Worm (Caenorhabditis elegans) whole organism, L3 larva: ENCODE results near the gene C36B7.6.

Source experiments
- R02D3.7 ChIP-seq: fragments of 150-350 bp; optimal IDR thresholded peaks from 2 replicates; lab custom pipeline; 2014; ENCODE audit warnings: missing biosample characterization, missing genetic modification characterization
- ama-1 ChIP-seq: fragments of 150-350 bp; optimal IDR thresholded peaks from 2 replicates; lab custom pipeline; 2018
- ceh-28 ChIP-seq: fragments of 150-350 bp; optimal IDR thresholded peaks from 2 replicates; lab custom pipeline; 2014; ENCODE audit warnings: missing biosample characterization, missing genetic modification reagents, missing genetic modification characterization
- ceh-82 ChIP-seq: fragments of 150-350 bp; optimal IDR thresholded peaks from 2 replicates; lab custom pipeline; 2014; ENCODE audit warnings: missing biosample characterization, missing genetic modification characterization
- daf-12 ChIP-seq: fragments of 150-350 bp; optimal IDR thresholded peaks from 2 replicates; lab custom pipeline; 2014; ENCODE audit warnings: missing biosample characterization, missing genetic modification reagents, missing genetic modification characterization
- egl-5 ChIP-seq: fragments of 150-350 bp; optimal IDR thresholded peaks from 2 replicates; lab custom pipeline; 2017; ENCODE audit warnings: missing biosample characterization, missing genetic modification reagents, missing genetic modification characterization, inconsistent platforms
- elt-1 ChIP-seq: fragments of 150-350 bp; optimal IDR thresholded peaks from 2 replicates; lab custom pipeline; 2014; ENCODE audit warnings: missing biosample characterization, missing genetic modification characterization
- elt-2 ChIP-seq: sonication (generic microtip); optimal IDR thresholded peaks from 2 replicates; lab custom pipeline; 2016; ENCODE audit warnings: missing genetic modification reagents, mild to moderate bottlenecking, missing genetic modification characterization, missing compliant biosample characterization
- eor-1 ChIP-seq, 2 experiments: fragments of 150-350 bp; optimal IDR thresholded peaks; 2 replicates each; lab custom pipeline; 2014 to 2018; ENCODE audit warnings: missing biosample characterization in 2 of 2, missing genetic modification characterization in 2 of 2
- jun-1 ChIP-seq: fragments of 150-350 bp; optimal IDR thresholded peaks from 2 replicates; lab custom pipeline; 2014; ENCODE audit warnings: missing biosample characterization, missing genetic modification reagents, missing genetic modification characterization
- lin-15B ChIP-seq: fragments of 150-350 bp; optimal IDR thresholded peaks from 2 replicates; lab custom pipeline; 2014; ENCODE audit warnings: missing biosample characterization, missing genetic modification characterization
- lin-39 ChIP-seq: fragments of 150-350 bp; optimal IDR thresholded peaks from 2 replicates; lab custom pipeline; 2018; ENCODE audit warnings: missing biosample characterization, missing genetic modification reagents, missing genetic modification characterization
- lsy-12 ChIP-seq: sonication (generic microtip); optimal IDR thresholded peaks from 2 replicates; lab custom pipeline; 2016; ENCODE audit warnings: mild to moderate bottlenecking, missing genetic modification characterization, missing compliant biosample characterization
- mdl-1 ChIP-seq: fragments of 150-350 bp; optimal IDR thresholded peaks from 2 replicates; lab custom pipeline; 2014; ENCODE audit warnings: missing biosample characterization, missing genetic modification characterization
- mml-1 ChIP-seq: fragments of 150-350 bp; sonication (generic microtip); optimal IDR thresholded peaks from 3 replicates; lab custom pipeline; 2014; ENCODE audit warnings: missing biosample characterization, missing genetic modification characterization
- nfya-1 ChIP-seq: sonication (generic microtip); optimal IDR thresholded peaks from 2 replicates; lab custom pipeline; 2017; ENCODE audit warnings: missing genetic modification characterization, mild to moderate bottlenecking, missing compliant biosample characterization, antibody characterized with exemption, moderate library complexity; ENCODE audit not compliant: insufficient read depth
- nhr-11 ChIP-seq: fragments of 150-350 bp; optimal IDR thresholded peaks from 2 replicates; lab custom pipeline; 2014; ENCODE audit warnings: missing biosample characterization, missing genetic modification characterization
- nhr-12 ChIP-seq: fragments of 150-350 bp; optimal IDR thresholded peaks from 2 replicates; lab custom pipeline; 2014; ENCODE audit warnings: missing biosample characterization, missing genetic modification characterization
- nhr-23 ChIP-seq: fragments of 150-350 bp; optimal IDR thresholded peaks from 2 replicates; lab custom pipeline; 2014; ENCODE audit warnings: missing biosample characterization, missing genetic modification reagents, missing genetic modification characterization
- nhr-25 ChIP-seq: sonication (generic microtip); optimal IDR thresholded peaks from 2 replicates; lab custom pipeline; 2017; ENCODE audit warnings: missing biosample characterization, missing genetic modification characterization
- nhr-28 ChIP-seq: fragments of 150-350 bp; optimal IDR thresholded peaks from 2 replicates; lab custom pipeline; 2014; ENCODE audit warnings: missing biosample characterization, missing genetic modification characterization
- nhr-76 ChIP-seq: fragments of 150-350 bp; sonication (generic microtip); optimal IDR thresholded peaks from 5 replicates; lab custom pipeline; 2014; ENCODE audit warnings: missing biosample characterization, missing genetic modification characterization
- pha-4 ChIP-seq: fragments of 150-350 bp; optimal IDR thresholded peaks from 2 replicates; lab custom pipeline; 2014; ENCODE audit warnings: missing biosample characterization, missing genetic modification reagents, missing genetic modification characterization
- pqm-1 ChIP-seq: fragments of 150-350 bp; optimal IDR thresholded peaks from 2 replicates; lab custom pipeline; 2017; ENCODE audit warnings: missing biosample characterization, missing genetic modification characterization, inconsistent platforms
- sea-2 ChIP-seq: fragments of 150-350 bp; sonication (generic microtip); optimal IDR thresholded peaks from 4 replicates; lab custom pipeline; 2014; ENCODE audit warnings: missing biosample characterization, missing genetic modification reagents, missing genetic modification characterization
- snpc-4 ChIP-seq: fragments of 150-350 bp; optimal IDR thresholded peaks from 2 replicates; lab custom pipeline; 2014; ENCODE audit warnings: missing biosample characterization, missing genetic modification characterization
- tbx-2 ChIP-seq: sonication (generic microtip); optimal IDR thresholded peaks from 2 replicates; lab custom pipeline; 2016; ENCODE audit warnings: mild to moderate bottlenecking, missing genetic modification characterization, missing compliant biosample characterization
- zag-1 ChIP-seq: fragments of 150-350 bp; optimal IDR thresholded peaks from 2 replicates; lab custom pipeline; 2014; ENCODE audit warnings: missing biosample characterization, missing genetic modification characterization
- ztf-11 ChIP-seq: fragments of 150-350 bp; optimal IDR thresholded peaks from 2 replicates; lab custom pipeline; 2014; ENCODE audit warnings: missing biosample characterization, missing genetic modification characterization
- ztf-4 ChIP-seq: fragments of 150-350 bp; optimal IDR thresholded peaks from 2 replicates; lab custom pipeline; 2014; ENCODE audit warnings: missing biosample characterization, missing genetic modification characterization

C36B7.6 gene

DNA sequence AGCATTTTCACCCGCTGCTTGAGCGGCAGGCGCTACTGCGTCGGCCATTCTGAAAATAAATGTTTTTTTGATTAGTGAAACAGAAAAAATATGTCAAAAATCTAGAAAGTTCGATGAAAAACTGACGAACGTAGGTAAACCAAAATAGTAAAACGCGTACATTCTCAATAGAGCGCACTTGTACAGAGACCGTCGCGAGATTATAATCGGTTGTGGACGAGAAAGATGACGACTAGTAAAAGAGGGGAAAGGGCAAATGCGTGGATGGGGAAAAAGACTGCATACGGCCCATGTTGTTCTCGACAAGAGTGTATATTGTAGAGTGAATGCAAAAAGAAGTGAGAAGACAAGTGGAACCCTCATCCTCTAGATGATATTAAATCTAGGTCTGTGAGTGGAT is at the start of gene C36B7.6:
TSS of gene C36B7.6 (minus strand) at position 49 of the 400 bp plus-strand sequence.
- TF ChIP-seq pqm-1 (tag; lab: Kevin White, UChicago) (peak; percentile 30), nhr-23 (peak; percentile 36), nhr-25 (tag; lab: Kevin White, UChicago) (peak; percentile 52), elt-2 (tag; lab: Kevin White, UChicago) (peak; percentile 36), mml-1 (tag; lab: Kevin White, UChicago) (no peak), elt-1 (tag; lab: Kevin White, UChicago) (no peak), ceh-82 (tag; lab: Kevin White, UChicago) (no peak), eor-1 (tag; optimal IDR thresholded peaks at IDR 0.05; lab: Kevin White, UChicago) (no peak), lin-39 (no peak), lin-15B (tag; lab: Kevin White, UChicago) (peak; percentile 49), R02D3.7 (no peak), snpc-4 (tag; lab: Kevin White, UChicago) (peak; percentile 17)

DNA sequence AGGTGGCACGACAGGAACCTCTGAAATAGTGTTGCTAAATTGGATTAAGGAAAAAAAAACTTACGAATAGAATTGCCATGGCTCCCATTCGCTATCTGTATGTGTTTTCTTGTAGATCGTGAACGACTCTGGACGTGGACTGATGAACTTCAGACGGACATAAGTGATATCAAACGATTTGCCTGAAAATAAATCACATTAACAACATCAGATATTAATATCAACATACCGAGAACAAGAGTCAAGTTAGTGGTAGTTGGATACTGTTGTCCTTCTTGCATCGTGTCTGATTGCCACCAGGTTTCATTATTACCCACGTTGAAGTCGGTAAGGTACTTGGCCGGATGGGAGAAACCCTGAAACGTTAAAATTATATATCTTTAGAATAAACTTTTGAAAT is 49.5 kb upstream of the C36B7.6 start:
- TF ChIP-seq ztf-4 (tag; lab: Kevin White, UChicago) (no peak), nhr-11 (tag; lab: Kevin White, UChicago) (no peak), lin-39 (no peak), nhr-12 (tag; lab: Kevin White, UChicago) (no peak), lin-15B (tag; lab: Kevin White, UChicago) (no peak), jun-1 (tag; lab: Kevin White, UChicago) (no peak), ceh-28 (tag; lab: Kevin White, UChicago) (no peak)

DNA sequence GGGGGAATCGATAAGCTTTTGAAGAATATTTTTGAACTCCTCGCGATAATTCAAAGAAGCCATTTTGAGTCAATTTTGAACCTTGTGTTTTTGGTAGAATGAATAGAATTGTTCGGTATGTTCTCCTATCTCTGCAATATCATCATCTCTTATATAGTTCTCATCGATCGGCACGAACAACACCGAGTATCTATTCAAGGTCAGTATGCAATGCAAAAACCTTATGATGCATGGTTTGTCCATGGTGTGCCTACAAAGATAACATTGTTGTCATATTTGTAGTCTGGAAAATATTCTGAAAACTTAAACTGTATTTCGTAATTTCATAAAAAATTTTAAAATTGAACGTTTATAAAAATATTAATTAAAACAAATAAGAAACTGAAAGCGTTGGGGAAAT is 43.4 kb upstream of the C36B7.6 start, which contains the start of gene alh-10:
TSS of gene alh-10 (minus strand) at position 127 of the 400 bp plus-strand sequence.
- TF ChIP-seq zag-1 (tag; lab: Kevin White, UChicago) (no peak), ztf-11 (tag; lab: Kevin White, UChicago) (no peak), nhr-25 (tag; lab: Kevin White, UChicago) (peak; percentile 62), lsy-12 (no peak), pqm-1 (tag; lab: Kevin White, UChicago) (peak; percentile 22)

DNA sequence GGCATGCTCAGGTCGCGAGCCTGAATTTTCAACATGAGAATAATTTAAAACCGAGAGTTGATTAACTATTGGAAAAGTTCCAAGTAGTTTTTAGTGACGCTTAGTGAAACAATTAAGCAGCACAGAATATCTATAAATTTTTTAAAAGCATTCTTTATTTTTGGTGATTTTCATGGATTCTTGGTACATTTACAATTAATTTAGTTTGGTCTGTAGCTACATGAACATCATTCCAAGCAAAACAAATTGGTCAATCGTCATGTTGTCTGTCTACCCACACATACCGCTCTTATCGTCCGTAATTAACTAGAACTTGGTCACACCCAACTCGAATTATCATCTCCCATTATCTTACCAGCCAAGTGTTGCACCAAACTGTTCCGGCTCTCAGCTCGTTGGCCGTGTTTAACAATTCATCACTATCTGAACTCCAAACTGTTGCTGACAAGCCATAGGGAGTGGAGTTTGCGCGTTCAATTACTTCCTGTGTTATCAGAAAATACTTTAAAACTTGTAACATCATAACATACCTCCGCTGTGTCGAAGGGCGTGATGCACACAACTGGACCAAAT is 40.6 kb upstream of the C36B7.6 start:
- no peak for TF ChIP-seq ama-1 (lab: Kevin White, UChicago)
- peak; percentile 16 for TF ChIP-seq elt-2 (tag; lab: Kevin White, UChicago)
- TF ChIP-seq nfya-1 (tag; lab: Kevin White, UChicago), result no peak
- TF ChIP-seq daf-12 (tag; lab: Kevin White, UChicago), result no peak

DNA sequence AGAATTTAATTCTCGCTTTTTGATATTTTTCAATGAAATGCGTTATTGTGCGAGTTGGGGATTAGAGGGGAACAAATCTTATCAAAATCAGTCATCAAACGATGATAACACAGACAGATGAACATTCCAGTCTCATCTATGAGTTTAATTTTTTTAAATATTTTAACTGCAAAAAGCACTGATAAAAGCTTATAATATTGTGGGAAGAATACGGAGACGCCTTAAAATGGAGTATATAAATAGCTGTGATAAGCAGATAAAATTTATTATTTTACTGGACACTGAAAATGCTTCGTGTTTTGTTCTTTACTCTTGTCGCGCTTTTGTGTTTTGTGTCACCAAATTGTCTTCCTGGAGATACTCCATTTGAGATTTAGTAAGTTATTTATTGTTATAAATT is 39.5 kb upstream of the C36B7.6 start, which contains the start of gene clec-86:
TSS of gene clec-86 (plus strand) at position 262 of the 400 bp plus-strand sequence.
- TF ChIP-seq nhr-28, result no peak
- TF ChIP-seq tbx-2 (tag; lab: Kevin White, UChicago), result no peak
- no peak for TF ChIP-seq jun-1 (tag; lab: Kevin White, UChicago)
- peak; percentile 72 for TF ChIP-seq elt-2 (tag; lab: Kevin White, UChicago)
- peak; percentile 89 for TF ChIP-seq pqm-1 (tag; lab: Kevin White, UChicago)
- no peak for TF ChIP-seq snpc-4 (tag; lab: Kevin White, UChicago)

DNA sequence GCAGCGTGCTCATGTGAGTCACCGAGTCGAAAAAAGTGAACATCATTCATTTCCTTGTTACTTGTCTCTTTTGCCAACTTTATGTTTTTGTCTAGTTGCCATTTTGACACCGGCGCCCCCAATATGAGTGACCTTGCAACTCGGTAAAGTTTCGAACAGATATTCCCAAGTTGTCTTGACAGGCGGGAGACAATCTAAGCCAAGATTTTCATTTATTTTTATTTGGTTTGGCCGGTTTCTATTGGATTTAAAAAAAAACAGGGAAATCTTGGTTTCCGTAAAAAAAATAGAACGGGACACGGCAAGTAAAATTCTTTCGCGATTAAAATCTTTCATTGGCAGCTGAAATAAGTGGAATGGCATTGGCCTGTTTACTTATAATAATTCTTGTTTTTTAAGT is 31.1 kb upstream of the C36B7.6 start:
- no peak for TF ChIP-seq ceh-28 (tag; lab: Kevin White, UChicago)
- no peak for TF ChIP-seq ztf-11 (tag; lab: Kevin White, UChicago)
- TF ChIP-seq egl-5 (tag; lab: Kevin White, UChicago), result no peak
- TF ChIP-seq sea-2, result no peak
- TF ChIP-seq, all 47 proteins: peak for 0

DNA sequence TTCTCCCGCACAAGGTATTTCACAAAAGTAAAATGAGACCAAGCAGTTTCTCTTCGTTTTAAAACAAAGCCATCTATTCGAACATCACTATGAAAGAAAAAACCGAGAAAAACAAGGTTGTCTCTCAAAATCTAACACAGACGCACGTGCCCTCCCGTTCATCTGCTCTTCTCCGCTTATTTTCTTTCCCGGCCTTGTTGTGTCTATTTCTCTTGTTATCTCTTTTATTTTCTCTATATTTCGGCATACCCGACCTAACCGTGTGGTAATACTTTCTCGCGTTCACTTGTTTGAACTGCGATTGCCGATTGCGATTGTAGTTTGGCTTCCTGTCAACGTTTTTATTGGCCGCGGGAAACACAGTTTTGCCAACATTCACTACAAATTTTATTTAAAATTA is 29.3 kb upstream of the C36B7.6 start:
- peak; percentile 17 for TF ChIP-seq elt-1 (tag; lab: Kevin White, UChicago)
- peak; percentile 17 for TF ChIP-seq elt-2 (tag; lab: Kevin White, UChicago)
- peak; percentile 36 for TF ChIP-seq mdl-1 (tag; lab: Kevin White, UChicago)
- TF ChIP-seq ztf-4 (tag; lab: Kevin White, UChicago), result no peak
- peak; percentile 34 for TF ChIP-seq nhr-25 (tag; lab: Kevin White, UChicago)
- TF ChIP-seq nhr-76, result no peak
- TF ChIP-seq nhr-23, result peak; percentile 22
- TF ChIP-seq pha-4 (tag; lab: Kevin White, UChicago), result peak; percentile 72
